Worm (Caenorhabditis elegans): Measurements from ENCODE around the gene rme-4.

DNA sequence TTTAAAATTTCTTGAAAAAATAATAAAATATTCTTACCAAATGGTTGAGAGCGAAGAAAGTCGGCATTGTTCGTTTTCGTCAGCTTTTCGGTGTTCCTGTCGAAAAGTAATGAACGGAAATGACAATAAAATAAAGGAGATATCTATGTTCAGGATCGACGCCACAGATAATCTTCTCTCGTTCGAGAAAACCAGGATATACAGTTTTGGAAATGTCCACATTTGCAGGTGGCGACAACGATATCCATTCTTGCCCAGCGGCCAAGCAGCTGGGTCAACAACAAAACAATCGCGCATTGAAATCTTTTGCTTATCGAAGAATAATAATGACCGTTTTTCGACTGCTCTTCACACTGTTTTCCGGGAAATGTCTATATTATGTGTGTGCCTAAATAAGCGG, 24.0 kb downstream of the rme-4 start, which contains the start of gene R07E3.7:
- no peak for TF ChIP-seq nhr-237 (tag; optimal IDR thresholded peaks at IDR 0.05)
- TF ChIP-seq nfya-1 (tag; optimal IDR thresholded peaks at IDR 0.05; ENCODE audit: insufficient read depth): no peak
- no peak for TF ChIP-seq mml-1 (tag; optimal IDR thresholded peaks at IDR 0.05)
- TF ChIP-seq aly-2 (tag; optimal IDR thresholded peaks at IDR 0.05): no peak
- no peak for TF ChIP-seq skn-1 (tag; optimal IDR thresholded peaks at IDR 0.05)
- TF ChIP-seq nhr-67 (tag; optimal IDR thresholded peaks at IDR 0.05): no peak
- no peak for TF ChIP-seq nhr-76 (tag; optimal IDR thresholded peaks at IDR 0.05)
- no peak for TF ChIP-seq ztf-11 (tag; optimal IDR thresholded peaks at IDR 0.05)
- TF ChIP-seq R02D3.7 (tag; optimal IDR thresholded peaks at IDR 0.05): no peak
- TF ChIP-seq fkh-10 (GFP tag; optimal IDR thresholded peaks at IDR 0.05): no peak
- TF ChIP-seq tbx-2 (tag; optimal IDR thresholded peaks at IDR 0.05): no peak
- no peak for TF ChIP-seq nhr-28 (tag; optimal IDR thresholded peaks at IDR 0.05)
- TF ChIP-seq mdl-1 (tag; optimal IDR thresholded peaks at IDR 0.05): no peak

Data from whole organism, L3 larva.